Worm (Caenorhabditis elegans): Measurements from ENCODE around the gene K09C8.7.

DNA sequence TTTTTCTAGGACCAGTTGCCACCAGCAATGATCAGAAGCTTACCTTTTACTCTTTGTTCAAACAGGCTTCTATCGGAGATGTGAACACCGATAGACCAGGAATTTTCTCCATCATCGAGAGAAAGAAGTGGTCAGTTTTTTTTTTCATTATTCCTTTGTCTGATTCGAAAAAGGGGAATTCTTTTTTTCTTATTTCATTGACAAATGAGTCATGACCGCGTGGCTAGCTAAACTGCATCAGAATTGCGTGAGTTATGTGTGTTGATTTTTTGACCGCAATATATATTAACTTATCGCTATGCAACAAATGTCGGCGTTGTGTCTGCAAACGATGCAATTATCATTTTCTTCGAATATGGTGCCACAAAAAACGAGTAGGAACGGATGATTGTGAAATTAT lies 47.8 kb downstream of the K09C8.7 start:
- no peak for TF ChIP-seq F57A8.1 (GFP tag; optimal IDR thresholded peaks at IDR 0.05)
- no peak for TF ChIP-seq sea-2 (GFP tag; IDR thresholded peaks at IDR 0.05)
- no peak for TF ChIP-seq madf-3 (GFP tag; IDR thresholded peaks at IDR 0.05)

Data from whole organism, young adult.